Fruit fly (Drosophila melanogaster) whole organism, embryonic: Measurements from ENCODE around the gene CG33640.

Source experiments
- C15 ChIP-seq: fragments of 200-800 bp; sonication (Bioruptor generic); IDR thresholded peaks from 3 replicates; pipeline ENCODE4 v1.3.6; 2022; ENCODE audit warnings: missing biosample characterization, missing genetic modification characterization
- CG11456 ChIP-seq: fragments of 200-800 bp; sonication (Bioruptor generic); IDR thresholded peaks from 3 replicates; pipeline ENCODE4 v1.3.6; 2022; ENCODE audit warnings: missing biosample characterization, missing genetic modification characterization
- CG12236 ChIP-seq: fragments of 200-800 bp; sonication (Bioruptor generic); optimal IDR thresholded peaks from 2 replicates; lab custom pipeline; 2016; ENCODE audit warnings: missing biosample characterization, missing genetic modification characterization
- CG12391 ChIP-seq: fragments of 200-800 bp; sonication (Bioruptor generic); optimal IDR thresholded peaks from 3 replicates; lab custom pipeline; 2018; ENCODE audit warnings: missing biosample characterization, mild to moderate bottlenecking, missing genetic modification characterization, moderate library complexity
- CG15073 ChIP-seq: fragments of 200-800 bp; sonication (Bioruptor generic); optimal IDR thresholded peaks from 2 replicates; lab custom pipeline; 2016; ENCODE audit warnings: missing biosample characterization, missing genetic modification characterization
- CG15601 ChIP-seq: fragments of 200-800 bp; sonication (Bioruptor generic); optimal IDR thresholded peaks from 3 replicates; lab custom pipeline; 2019; ENCODE audit warnings: missing biosample characterization, mild to moderate bottlenecking, missing genetic modification characterization, moderate library complexity
- CG17385 ChIP-seq: fragments of 200-800 bp; sonication (Bioruptor generic); optimal IDR thresholded peaks from 3 replicates; lab custom pipeline; 2018; ENCODE audit warnings: missing biosample characterization, mild to moderate bottlenecking, missing genetic modification characterization
- CG18599 ChIP-seq: fragments of 200-800 bp; sonication (Bioruptor generic); optimal IDR thresholded peaks from 3 replicates; lab custom pipeline; 2017; ENCODE audit warnings: missing biosample characterization, missing genetic modification characterization, mild to moderate bottlenecking, moderate library complexity, missing genetic modification reagents
- CG31365 ChIP-seq: fragments of 200-800 bp; sonication (Bioruptor generic); optimal IDR thresholded peaks from 2 replicates; lab custom pipeline; 2018; ENCODE audit warnings: missing biosample characterization, mild to moderate bottlenecking, missing genetic modification characterization
- CG4282 ChIP-seq: fragments of 200-800 bp; sonication (Bioruptor generic); optimal IDR thresholded peaks from 2 replicates; lab custom pipeline; 2016; ENCODE audit warnings: missing biosample characterization, missing genetic modification characterization
- CG4328 ChIP-seq: fragments of 200-800 bp; sonication (Bioruptor generic); optimal IDR thresholded peaks from 3 replicates; lab custom pipeline; 2017; ENCODE audit warnings: missing biosample characterization, missing genetic modification reagents, missing genetic modification characterization
- CG4424 ChIP-seq: fragments of 200-800 bp; sonication (Bioruptor generic); optimal IDR thresholded peaks from 3 replicates; lab custom pipeline; 2016; ENCODE audit warnings: missing biosample characterization, missing genetic modification characterization
- CG5180 ChIP-seq: fragments of 200-800 bp; sonication (Bioruptor generic); optimal IDR thresholded peaks from 3 replicates; lab custom pipeline; 2017; ENCODE audit warnings: missing biosample characterization, missing genetic modification characterization, mild to moderate bottlenecking, moderate library complexity, missing genetic modification reagents
- CG6654 ChIP-seq: fragments of 200-800 bp; sonication (Bioruptor generic); optimal IDR thresholded peaks from 2 replicates; lab custom pipeline; 2017; ENCODE audit warnings: missing biosample characterization, mild to moderate bottlenecking, missing genetic modification characterization
- CG7839 ChIP-seq: fragments of 200-800 bp; sonication (Bioruptor generic); optimal IDR thresholded peaks from 3 replicates; lab custom pipeline; 2018; ENCODE audit warnings: missing biosample characterization, mild to moderate bottlenecking, missing genetic modification characterization, moderate library complexity
- CG8089 ChIP-seq: fragments of 200-800 bp; sonication (Bioruptor generic); optimal IDR thresholded peaks from 3 replicates; lab custom pipeline; 2016; ENCODE audit warnings: missing biosample characterization, missing genetic modification characterization
- CG9437 ChIP-seq: fragments of 200-800 bp; sonication (Bioruptor generic); optimal IDR thresholded peaks from 2 replicates; lab custom pipeline; 2018; ENCODE audit warnings: missing biosample characterization, mild to moderate bottlenecking, missing genetic modification characterization
- CG9727 ChIP-seq: fragments of 200-800 bp; sonication (Bioruptor generic); optimal IDR thresholded peaks from 3 replicates; lab custom pipeline; 2017; ENCODE audit warnings: missing biosample characterization, mild to moderate bottlenecking, missing genetic modification characterization
- CG9817 ChIP-seq: fragments of 200-800 bp; sonication (Bioruptor generic); optimal IDR thresholded peaks from 2 replicates; lab custom pipeline; 2018; ENCODE audit warnings: missing biosample characterization, mild to moderate bottlenecking, missing genetic modification characterization, moderate library complexity
- Dad ChIP-seq: fragments of 200-800 bp; sonication (Bioruptor generic); optimal IDR thresholded peaks from 3 replicates; lab custom pipeline; 2016; ENCODE audit warnings: missing biosample characterization, missing genetic modification characterization
- Dll ChIP-seq: fragments of 200-800 bp; sonication (Bioruptor generic); IDR thresholded peaks from 4 replicates; pipeline ENCODE4 v1.3.6; 2022; ENCODE audit warnings: missing biosample characterization, missing genetic modification characterization; ENCODE audit not compliant: partially characterized antibody
- Ets97D ChIP-seq: fragments of 200-800 bp; sonication (Bioruptor generic); optimal IDR thresholded peaks from 3 replicates; lab custom pipeline; 2016; ENCODE audit warnings: missing biosample characterization, missing genetic modification characterization
- Hand ChIP-seq: fragments of 200-800 bp; sonication (Bioruptor generic); optimal IDR thresholded peaks from 2 replicates; lab custom pipeline; 2017; ENCODE audit warnings: mild to moderate bottlenecking, missing biosample characterization, missing genetic modification reagents, missing genetic modification characterization
- HmgZ ChIP-seq: fragments of 200-800 bp; sonication (Bioruptor generic); optimal IDR thresholded peaks from 2 replicates; lab custom pipeline; 2018; ENCODE audit warnings: missing biosample characterization, mild to moderate bottlenecking, missing genetic modification characterization
- Hsf ChIP-seq: fragments of 200-800 bp; sonication (Bioruptor generic); optimal IDR thresholded peaks from 3 replicates; lab custom pipeline; 2016; ENCODE audit warnings: missing biosample characterization, missing genetic modification characterization
- Usf ChIP-seq: fragments of 200-800 bp; sonication (Bioruptor generic); optimal IDR thresholded peaks from 2 replicates; lab custom pipeline; 2017; ENCODE audit warnings: missing genotype, missing biosample characterization, missing genetic modification characterization
- croc ChIP-seq: fragments of 200-800 bp; sonication (Bioruptor generic); conservative IDR thresholded peaks from 3 replicates; pipeline ENCODE4 v1.3.6; 2022; ENCODE audit warnings: missing biosample characterization, missing genetic modification characterization
- da ChIP-seq: fragments of 200-800 bp; sonication (Bioruptor generic); optimal IDR thresholded peaks from 2 replicates; lab custom pipeline; 2016; ENCODE audit warnings: missing biosample characterization, missing genetic modification characterization
- ems ChIP-seq: fragments of 200-800 bp; sonication (Bioruptor generic); optimal IDR thresholded peaks from 3 replicates; lab custom pipeline; 2016; ENCODE audit warnings: missing biosample characterization, missing genetic modification characterization
- esg ChIP-seq: fragments of 200-800 bp; sonication (Bioruptor generic); conservative IDR thresholded peaks from 2 replicates; pipeline ENCODE4 v1.3.6; 2022; ENCODE audit warnings: missing biosample characterization, missing genetic modification characterization
- ftz-f1 ChIP-seq: fragments of 200-800 bp; sonication (Bioruptor generic); optimal IDR thresholded peaks from 2 replicates; lab custom pipeline; 2016; ENCODE audit warnings: missing biosample characterization, missing genetic modification characterization
- gem ChIP-seq: fragments of 200-800 bp; sonication (Bioruptor generic); optimal IDR thresholded peaks from 2 replicates; lab custom pipeline; 2019; ENCODE audit warnings: missing biosample characterization, mild to moderate bottlenecking, missing genetic modification characterization, moderate library complexity
- gfzf ChIP-seq: fragments of 200-800 bp; sonication (Bioruptor generic); optimal IDR thresholded peaks from 2 replicates; lab custom pipeline; 2016; ENCODE audit warnings: missing biosample characterization, mild to moderate bottlenecking, missing genetic modification characterization, moderate library complexity
- grn ChIP-seq: fragments of 200-800 bp; sonication (Bioruptor generic); optimal IDR thresholded peaks from 3 replicates; lab custom pipeline; 2017; ENCODE audit warnings: missing biosample characterization, missing genetic modification characterization
- gsb ChIP-seq: fragments of 200-800 bp; sonication (Bioruptor generic); IDR thresholded peaks from 2 replicates; pipeline ENCODE4 v1.3.6; 2022; ENCODE audit warnings: missing biosample characterization, missing genetic modification characterization
- gsb-n ChIP-seq: fragments of 200-800 bp; sonication (Bioruptor generic); optimal IDR thresholded peaks from 3 replicates; lab custom pipeline; 2018; ENCODE audit warnings: missing biosample characterization, mild to moderate bottlenecking, missing genetic modification characterization
- hbn ChIP-seq: fragments of 200-800 bp; sonication (Bioruptor generic); IDR thresholded peaks from 2 replicates; pipeline ENCODE4 v1.3.6; 2022; ENCODE audit warnings: missing biosample characterization, missing genetic modification characterization; ENCODE audit not compliant: partially characterized antibody
- hkb ChIP-seq, 2 experiments: fragments of 200-800 bp in 1 of 2; fragments of >200 bp in 1 of 2; sonication (Bioruptor generic) in 1 of 2; IDR thresholded peaks in 1 of 2; optimal IDR thresholded peaks in 1 of 2; 2 replicates each; pipeline versions ENCODE4 v1.3.6 to Lab custom; 2017 to 2022; ENCODE audit warnings: missing biosample characterization in 1 of 2, missing genetic modification characterization in 1 of 2
- jing ChIP-seq: fragments of 200-800 bp; sonication (Bioruptor generic); optimal IDR thresholded peaks from 2 replicates; lab custom pipeline; 2018; ENCODE audit warnings: missing biosample characterization, mild to moderate bottlenecking, missing genetic modification characterization
- maf-S ChIP-seq: fragments of 200-800 bp; sonication (Bioruptor generic); optimal IDR thresholded peaks from 2 replicates; lab custom pipeline; 2016; ENCODE audit warnings: missing biosample characterization, missing genetic modification characterization
- onecut ChIP-seq: fragments of 200-800 bp; sonication (Bioruptor generic); IDR thresholded peaks from 2 replicates; pipeline ENCODE4 v1.3.6; 2022; ENCODE audit warnings: missing biosample characterization, missing genetic modification characterization
- otp ChIP-seq: fragments of 200-800 bp; sonication (Bioruptor generic); IDR thresholded peaks from 3 replicates; pipeline ENCODE4, ENCODE4 v1.3.6; 2022; ENCODE audit warnings: missing biosample characterization, missing genetic modification characterization
- slbo ChIP-seq: fragments of 200-800 bp; sonication (Bioruptor generic); IDR thresholded peaks from 2 replicates; pipeline ENCODE4 v1.3.6; 2022; ENCODE audit warnings: missing biosample characterization, missing genetic modification characterization
- ssp ChIP-seq: fragments of 200-800 bp; sonication (Bioruptor generic); IDR thresholded peaks from 2 replicates; pipeline ENCODE4 v1.3.6; 2022; ENCODE audit warnings: missing biosample characterization, missing genetic modification characterization
- usp ChIP-seq: fragments of >200 bp; optimal IDR thresholded peaks from 2 replicates; lab custom pipeline; 2017; ENCODE audit warnings: missing biosample characterization, missing genetic modification characterization
- vnd ChIP-seq: fragments of 200-800 bp; sonication (Bioruptor generic); IDR thresholded peaks from 3 replicates; pipeline ENCODE4 v1.3.6; 2022; ENCODE audit warnings: missing biosample characterization, missing genetic modification characterization; ENCODE audit not compliant: partially characterized antibody
- zfh1 ChIP-seq: fragments of 200-800 bp; sonication (Bioruptor generic); IDR thresholded peaks from 3 replicates; pipeline ENCODE4 v1.3.6; 2022; ENCODE audit warnings: missing biosample characterization, missing genetic modification characterization

CG33640 gene

dm6 chr2L:13548786-13549780 is 21.4 kb downstream of the CG33640 start, which contains the start of gene B4 (continued):
- TF ChIP-seq CG7839 (tag; lab: Kevin White, UChicago) (no peak), CG4282 (GFP tag; lab: Kevin White, UChicago) (no peak), gem (tag; lab: Kevin White, UChicago) (no peak), CG12236 (GFP tag; lab: Kevin White, UChicago) (peak; percentile 8), esg (GFP tag; lab: Robert Waterston, UW) (no peak), gfzf (peak; percentile 74), CG9817 (no peak), hkb (optimal IDR thresholded peaks at IDR 0.05; lab: Kevin White, UChicago) (peak; percentile 34), hkb (GFP tag; IDR thresholded peaks at IDR 0.05; lab: Robert Waterston, UW) (peak; percentile 51), CG8089 (GFP tag; lab: Kevin White, UChicago) (no peak), onecut (peak; percentile 37), ssp (0 out of 2 replicates have a peak, but pooled peaks have one; percentile 5), CG15601 (tag; lab: Kevin White, UChicago) (peak; percentile 7), CG31365 (tag; lab: Kevin White, UChicago) (peak; percentile 5), HmgZ (tag; lab: Kevin White, UChicago) (peak; percentile 12), maf-S (GFP tag; lab: Kevin White, UChicago) (no peak), zfh1 (GFP tag; lab: Robert Waterston, UW) (peak; percentile 32; the same call in 1 of the 3 replicates), hbn (no peak), croc (GFP tag; lab: Robert Waterston, UW) (no peak), grn (GFP tag; lab: Kevin White, UChicago) (peak; percentile 9), gsb (no peak), CG6654 (no peak), CG18599 (GFP tag; lab: Kevin White, UChicago) (peak; percentile 29), C15 (no peak), ftz-f1 (GFP tag; lab: Kevin White, UChicago) (peak; percentile 61), Hand (GFP tag; lab: Kevin White, UChicago) (no peak), jing (GFP tag; lab: Kevin White, UChicago) (no peak), CG11456 (GFP tag; lab: Robert Waterston, UW) (no peak), CG5180 (peak; percentile 68), Usf (no peak), CG4328 (GFP tag; lab: Kevin White, UChicago) (peak; percentile 19), gsb-n (tag; lab: Kevin White, UChicago) (peak; percentile 6), CG9437 (GFP tag; lab: Kevin White, UChicago) (no peak), otp (GFP tag; lab: Robert Waterston, UW) (no peak; the same call in 2 of the 3 replicates), Ets97D (peak; percentile 27), usp (GFP tag; lab: Kevin White, UChicago) (no peak), slbo (GFP tag; lab: Robert Waterston, UW) (0 out of 2 replicates have a peak, but pooled peaks have one; percentile 39), CG9727 (GFP tag; lab: Kevin White, UChicago) (peak; percentile 39), CG4424 (GFP tag; lab: Kevin White, UChicago) (no peak), Hsf (no peak), CG17385 (GFP tag; lab: Kevin White, UChicago) (peak; percentile 46), CG12391 (tag; lab: Kevin White, UChicago) (no peak), ems (no peak), da (GFP tag; lab: Kevin White, UChicago) (peak; percentile 9), CG15073 (GFP tag; lab: Kevin White, UChicago) (no peak), vnd (GFP tag; lab: Robert Waterston, UW) (no peak), Dad (GFP tag; lab: Kevin White, UChicago) (peak; percentile 42), Dll (no peak)
